Fruit fly (Drosophila melanogaster) whole organism, embryonic: ENCODE data around the gene Kah.
A peak's percentile ranks its signal among the peaks of the same experiment; 100 is the strongest.

Source experiments
- Antp ChIP-seq: fragments of 200-800 bp; sonication (Bioruptor generic); optimal IDR thresholded peaks from 3 replicates; lab custom pipeline; 2016; ENCODE audit warnings: missing biosample characterization, missing genetic modification characterization
- Awh ChIP-seq: fragments of 200-800 bp; sonication (Bioruptor generic); IDR thresholded peaks from 2 replicates; pipeline ENCODE4, ENCODE4 v1.3.6; 2022; ENCODE audit warnings: missing biosample characterization, missing genetic modification characterization
- Blimp-1 ChIP-seq: fragments of 200-800 bp; sonication (Bioruptor generic); optimal IDR thresholded peaks from 3 replicates; lab custom pipeline; 2018; ENCODE audit warnings: missing biosample characterization, missing genetic modification characterization, mild to moderate bottlenecking, moderate library complexity, missing genetic modification reagents
- CG10209 ChIP-seq: fragments of 200-800 bp; sonication (Bioruptor generic); optimal IDR thresholded peaks from 3 replicates; lab custom pipeline; 2017; ENCODE audit warnings: missing biosample characterization, mild to moderate bottlenecking, missing genetic modification characterization, missing genetic modification reagents
- CG1024 ChIP-seq: fragments of 200-800 bp; sonication (Bioruptor generic); IDR thresholded peaks from 2 replicates; pipeline ENCODE4 v1.3.6; 2022; ENCODE audit warnings: missing biosample characterization, missing genetic modification characterization
- CG11247 ChIP-seq: fragments of 200-800 bp; sonication (Bioruptor generic); IDR thresholded peaks from 2 replicates; pipeline ENCODE4 v1.3.6; 2022; ENCODE audit warnings: missing biosample characterization, missing genetic modification characterization
- CG11456 ChIP-seq: fragments of 200-800 bp; sonication (Bioruptor generic); IDR thresholded peaks from 3 replicates; pipeline ENCODE4 v1.3.6; 2022; ENCODE audit warnings: missing biosample characterization, missing genetic modification characterization
- CG12155 ChIP-seq: fragments of 200-800 bp; sonication (Bioruptor generic); optimal IDR thresholded peaks from 3 replicates; lab custom pipeline; 2016; ENCODE audit warnings: missing biosample characterization, missing genetic modification characterization
- CG12744 ChIP-seq: fragments of 200-800 bp; sonication (Bioruptor generic); optimal IDR thresholded peaks from 2 replicates; lab custom pipeline; 2016; ENCODE audit warnings: missing biosample characterization, missing genetic modification characterization
- CG12769 ChIP-seq: fragments of 200-800 bp; sonication (Bioruptor generic); optimal IDR thresholded peaks from 2 replicates; lab custom pipeline; 2019; ENCODE audit warnings: missing biosample characterization, mild to moderate bottlenecking, missing genetic modification characterization, moderate library complexity
- CG15011 ChIP-seq: fragments of 200-800 bp; sonication (Bioruptor generic); optimal IDR thresholded peaks from 3 replicates; lab custom pipeline; 2018; ENCODE audit warnings: missing biosample characterization, mild to moderate bottlenecking, missing genetic modification characterization
- CG1602 ChIP-seq: fragments of 200-800 bp; sonication (Bioruptor generic); optimal IDR thresholded peaks from 3 replicates; lab custom pipeline; 2016; ENCODE audit warnings: missing biosample characterization, missing genetic modification characterization
- CG16813 ChIP-seq: fragments of 200-800 bp; sonication (Bioruptor generic); IDR thresholded peaks from 3 replicates; pipeline ENCODE4 v1.3.6; 2022; ENCODE audit warnings: missing biosample characterization, missing genetic modification characterization; ENCODE audit not compliant: partially characterized antibody
- CG17328 ChIP-seq: fragments of 200-800 bp; sonication (Bioruptor generic); IDR thresholded peaks from 2 replicates; pipeline ENCODE4 v1.3.6; 2022; ENCODE audit warnings: missing biosample characterization, missing genetic modification characterization
- CG17612 ChIP-seq: fragments of 200-800 bp; sonication (Bioruptor generic); IDR thresholded peaks from 2 replicates; pipeline ENCODE4 v1.3.6; 2022; ENCODE audit warnings: missing biosample characterization, missing genetic modification characterization
- CG18599 ChIP-seq: fragments of 200-800 bp; sonication (Bioruptor generic); optimal IDR thresholded peaks from 3 replicates; lab custom pipeline; 2017; ENCODE audit warnings: missing biosample characterization, missing genetic modification characterization, mild to moderate bottlenecking, moderate library complexity, missing genetic modification reagents
- CG2889 ChIP-seq: fragments of 200-800 bp; sonication (Bioruptor generic); IDR thresholded peaks from 3 replicates; pipeline ENCODE4 v1.3.6; 2022; ENCODE audit warnings: missing biosample characterization, missing genetic modification characterization
- CG31441 ChIP-seq: fragments of 200-800 bp; sonication (Bioruptor generic); IDR thresholded peaks from 2 replicates; pipeline ENCODE4 v1.3.6; 2022; ENCODE audit warnings: missing biosample characterization, missing genetic modification characterization
- CG3726 ChIP-seq: fragments of 200-800 bp; sonication (Bioruptor generic); IDR thresholded peaks from 3 replicates; pipeline ENCODE4, ENCODE4 v1.3.6; 2022; ENCODE audit warnings: missing biosample characterization, missing genetic modification characterization
- CG4707 ChIP-seq: fragments of 200-800 bp; sonication (Bioruptor generic); optimal IDR thresholded peaks from 2 replicates; lab custom pipeline; 2018; ENCODE audit warnings: missing biosample characterization, mild to moderate bottlenecking, missing genetic modification characterization, moderate library complexity
- CG7357 ChIP-seq: fragments of 200-800 bp; sonication (Bioruptor generic); IDR thresholded peaks from 3 replicates; pipeline ENCODE4 v1.3.6; 2022; ENCODE audit warnings: missing biosample characterization, missing genetic modification characterization
- CG7786 ChIP-seq: fragments of 200-800 bp; sonication (Bioruptor generic); optimal IDR thresholded peaks from 2 replicates; lab custom pipeline; 2016; ENCODE audit warnings: missing biosample characterization, missing genetic modification characterization
- CG9215 ChIP-seq: fragments of 200-800 bp; sonication (Bioruptor generic); IDR thresholded peaks from 2 replicates; pipeline ENCODE4 v1.3.6; 2022; ENCODE audit warnings: missing biosample characterization, missing genetic modification characterization
- Dp ChIP-seq: fragments of 200-800 bp; sonication (Bioruptor generic); optimal IDR thresholded peaks from 2 replicates; lab custom pipeline; 2018; ENCODE audit warnings: missing biosample characterization, mild to moderate bottlenecking, missing genetic modification characterization, moderate library complexity
- GATAe ChIP-seq: fragments of 200-800 bp; sonication (Bioruptor generic); conservative IDR thresholded peaks from 2 replicates; pipeline ENCODE4 v1.3.6; 2022; ENCODE audit warnings: missing biosample characterization, missing genetic modification characterization
- MTF-1 ChIP-seq: fragments of 200-800 bp; sonication (Bioruptor generic); optimal IDR thresholded peaks from 2 replicates; lab custom pipeline; 2018; ENCODE audit warnings: missing biosample characterization, mild to moderate bottlenecking, missing genetic modification characterization, borderline replicate concordance
- NC2α ChIP-seq: fragments of 200-800 bp; sonication (Bioruptor generic); optimal IDR thresholded peaks from 2 replicates; lab custom pipeline; 2016; ENCODE audit warnings: missing biosample characterization, missing genetic modification characterization
- NFAT ChIP-seq: fragments of 200-800 bp; sonication (Bioruptor generic); IDR thresholded peaks from 2 replicates; pipeline ENCODE4 v1.3.6; 2022; ENCODE audit warnings: missing biosample characterization, missing genetic modification characterization
- Nf-YC ChIP-seq: fragments of 200-800 bp; optimal IDR thresholded peaks from 3 replicates; lab custom pipeline; 2019; ENCODE audit warnings: missing biosample characterization, mild to moderate bottlenecking, missing genetic modification characterization, moderate library complexity
- Ptx1 ChIP-seq: fragments of 200-800 bp; sonication (Bioruptor generic); IDR thresholded peaks from 2 replicates; pipeline ENCODE4 v1.3.6; 2022; ENCODE audit warnings: missing biosample characterization, missing genetic modification characterization
- Rfx ChIP-seq: fragments of 200-800 bp; sonication (Bioruptor generic); IDR thresholded peaks from 2 replicates; pipeline ENCODE4 v1.3.6; 2022; ENCODE audit warnings: missing biosample characterization, missing genetic modification characterization
- Spps ChIP-seq: fragments of 200-800 bp; sonication (Bioruptor generic); optimal IDR thresholded peaks from 2 replicates; lab custom pipeline; 2018; ENCODE audit warnings: missing biosample characterization, mild to moderate bottlenecking, missing genetic modification characterization
- Ssrp ChIP-seq: fragments of 200-800 bp; sonication (Bioruptor generic); optimal IDR thresholded peaks from 2 replicates; lab custom pipeline; 2018; ENCODE audit warnings: missing biosample characterization, mild to moderate bottlenecking, missing genetic modification characterization, moderate library complexity
- caup ChIP-seq: fragments of 200-800 bp; sonication (Bioruptor generic); optimal IDR thresholded peaks from 3 replicates; lab custom pipeline; 2017; ENCODE audit warnings: missing biosample characterization, mild to moderate bottlenecking, missing genetic modification characterization, moderate library complexity; ENCODE audit not compliant: severe bottlenecking
- chinmo ChIP-seq: fragments of 200-800 bp; sonication (Bioruptor generic); IDR thresholded peaks from 4 replicates; pipeline ENCODE4 v1.3.6; 2022; ENCODE audit warnings: missing biosample characterization, missing genetic modification characterization; ENCODE audit not compliant: partially characterized antibody
- disco-r ChIP-seq: fragments of 200-800 bp; sonication (Bioruptor generic); optimal IDR thresholded peaks from 2 replicates; lab custom pipeline; 2016; ENCODE audit warnings: missing biosample characterization, missing genetic modification characterization
- ewg ChIP-seq: fragments of 200-800 bp; sonication (Bioruptor generic); optimal IDR thresholded peaks from 3 replicates; lab custom pipeline; 2017; ENCODE audit warnings: mild to moderate bottlenecking, missing biosample characterization, missing genetic modification reagents, missing genetic modification characterization
- fd102C ChIP-seq: fragments of 200-800 bp; sonication (Bioruptor generic); optimal IDR thresholded peaks from 2 replicates; lab custom pipeline; 2018; ENCODE audit warnings: missing biosample characterization, mild to moderate bottlenecking, missing genetic modification characterization, moderate library complexity
- ham ChIP-seq: fragments of 200-800 bp; sonication (Bioruptor generic); IDR thresholded peaks from 2 replicates; pipeline ENCODE4 v1.3.6; 2022; ENCODE audit warnings: missing biosample characterization, missing genetic modification characterization
- insv ChIP-seq, 2 experiments: fragments of 200-800 bp; sonication (Bioruptor generic); optimal IDR thresholded peaks; 3 replicates each; lab custom pipeline; 2016 to 2018; ENCODE audit warnings: missing biosample characterization in 2 of 2, missing genetic modification characterization in 2 of 2
- klu ChIP-seq: fragments of 200-800 bp; sonication (Bioruptor generic); IDR thresholded peaks from 2 replicates; pipeline ENCODE4 v1.3.6; 2022; ENCODE audit warnings: missing biosample characterization, missing genetic modification characterization
- knrl ChIP-seq: fragments of 200-800 bp; sonication (Bioruptor generic); IDR thresholded peaks from 3 replicates; pipeline ENCODE4 v1.3.6; 2022; ENCODE audit warnings: missing biosample characterization, missing genetic modification characterization; ENCODE audit not compliant: partially characterized antibody
- rib ChIP-seq: fragments of 200-800 bp; sonication (Bioruptor generic); IDR thresholded peaks from 2 replicates; pipeline ENCODE4 v1.3.6; 2022; ENCODE audit warnings: missing biosample characterization, missing genetic modification characterization
- ro ChIP-seq: fragments of 200-800 bp; sonication (Bioruptor generic); IDR thresholded peaks from 2 replicates; pipeline ENCODE4 v1.3.6; 2022; ENCODE audit warnings: missing biosample characterization, missing genetic modification characterization
- sd ChIP-seq: fragments of 200-800 bp; sonication (Bioruptor generic); optimal IDR thresholded peaks from 3 replicates; lab custom pipeline; 2018; ENCODE audit warnings: missing biosample characterization, mild to moderate bottlenecking, missing genetic modification characterization, moderate library complexity
- sens ChIP-seq: fragments of 200-800 bp; sonication (Bioruptor generic); peaks from one replicate; lab custom pipeline; 2016; ENCODE audit warnings: missing biosample characterization, missing genetic modification characterization
- sr ChIP-seq: fragments of 200-800 bp; sonication (Bioruptor generic); IDR thresholded peaks from 3 replicates; pipeline ENCODE4 v1.3.6; 2022; ENCODE audit warnings: missing biosample characterization, missing genetic modification characterization
- toy ChIP-seq: fragments of 200-800 bp; sonication (Bioruptor generic); IDR thresholded peaks from 2 replicates; pipeline ENCODE4 v1.3.6; 2022; ENCODE audit warnings: missing biosample characterization, missing genetic modification characterization
- vvl ChIP-seq: fragments of 200-800 bp; sonication (Bioruptor generic); IDR thresholded peaks from 2 replicates; pipeline ENCODE4 v1.3.6; 2022; ENCODE audit warnings: missing biosample characterization, missing genetic modification characterization
- wek ChIP-seq: fragments of 200-800 bp; sonication (Bioruptor generic); optimal IDR thresholded peaks from 3 replicates; lab custom pipeline; 2018; ENCODE audit warnings: missing biosample characterization, mild to moderate bottlenecking, missing genetic modification characterization, moderate library complexity
- zen2 ChIP-seq: fragments of 200-800 bp; sonication (Bioruptor generic); IDR thresholded peaks from 3 replicates; pipeline ENCODE4 v1.3.6; 2022; ENCODE audit warnings: missing biosample characterization, missing genetic modification characterization; ENCODE audit not compliant: partially characterized antibody
- zfh2 ChIP-seq: fragments of 200-800 bp; sonication (Bioruptor generic); optimal IDR thresholded peaks from 2 replicates; lab custom pipeline; 2016; ENCODE audit warnings: missing biosample characterization, missing genetic modification characterization

Kah gene

dm6 chr3L:610765-611164, 21.7 kb upstream of the Kah start:
- TF ChIP-seq sr (GFP tag; lab: Robert Waterston, UW) (peak; percentile 91), CG11247 (GFP tag; lab: Robert Waterston, UW) (no peak), Spps (tag; lab: Kevin White, UChicago) (no peak), Antp (no peak), toy (GFP tag; lab: Robert Waterston, UW) (no peak), CG2889 (GFP tag; lab: Robert Waterston, UW) (no peak), CG17328 (0 out of 2 replicates have a peak, but pooled peaks have one; percentile 4), sd (tag; lab: Kevin White, UChicago) (peak; percentile 80), Awh (no peak), CG1024 (GFP tag; lab: Robert Waterston, UW) (0 out of 2 replicates have a peak, but pooled peaks have one; percentile 6), wek (GFP tag; lab: Kevin White, UChicago) (no peak), MTF-1 (GFP tag; lab: Kevin White, UChicago) (no peak), zfh2 (GFP tag; lab: Kevin White, UChicago) (no peak), CG31441 (GFP tag; lab: Robert Waterston, UW) (no peak), zen2 (GFP tag; lab: Robert Waterston, UW) (no peak), CG15011 (GFP tag; lab: Kevin White, UChicago) (no peak), CG17612 (GFP tag; lab: Robert Waterston, UW) (0 out of 2 replicates have a peak, but pooled peaks have one; percentile 16), Ssrp (no peak), CG4707 (no peak), vvl (GFP tag; lab: Robert Waterston, UW) (no peak), CG12155 (GFP tag; lab: Kevin White, UChicago) (no peak), disco-r (no peak), CG18599 (GFP tag; lab: Kevin White, UChicago) (no peak), CG12769 (tag; lab: Kevin White, UChicago) (peak; percentile 49), CG7357 (GFP tag; lab: Robert Waterston, UW) (no peak), knrl (GFP tag; lab: Robert Waterston, UW) (no peak), NC2α (GFP tag; lab: Kevin White, UChicago) (no peak), insv (GFP tag; optimal IDR thresholded peaks at IDR 0.05; lab: Kevin White, UChicago) (no peak), ewg (GFP tag; lab: Kevin White, UChicago) (no peak), CG12744 (GFP tag; lab: Kevin White, UChicago) (no peak), CG1602 (no peak), chinmo (GFP tag; lab: Robert Waterston, UW) (no peak), caup (no peak), Nf-YC (no peak), ham (GFP tag; lab: Robert Waterston, UW) (no peak), Rfx (no peak), sens (GFP tag; lab: Kevin White, UChicago) (peak; percentile 45), CG11456 (GFP tag; lab: Robert Waterston, UW) (0 out of 3 replicates have a peak, but pooled peaks have one; percentile 15), CG16813 (no peak), ro (GFP tag; lab: Robert Waterston, UW) (no peak), Blimp-1 (GFP tag; lab: Kevin White, UChicago) (no peak), NFAT (GFP tag; lab: Robert Waterston, UW) (0 out of 2 replicates have a peak, but pooled peaks have one; percentile 8), GATAe (GFP tag; lab: Robert Waterston, UW) (no peak), Dp (GFP tag; lab: Kevin White, UChicago) (no peak), CG9215 (GFP tag; lab: Robert Waterston, UW) (no peak), CG3726 (GFP tag; lab: Robert Waterston, UW) (no peak), fd102C (GFP tag; lab: Kevin White, UChicago) (no peak), klu (no peak), CG7786 (GFP tag; lab: Kevin White, UChicago) (no peak), CG10209 (GFP tag; lab: Kevin White, UChicago) (no peak), Ptx1 (GFP tag; lab: Robert Waterston, UW) (no peak), rib (GFP tag; lab: Robert Waterston, UW) (no peak)
